Worm (Caenorhabditis elegans): ENCODE data around the gene F08F1.4.

ce11 chrX:8416819-8417218 is 3.6 kb downstream of the F08F1.4 start, which contains the start of gene ced-8:
- TF ChIP-seq lin-39 (tag; optimal IDR thresholded peaks at IDR 0.05): no peak
- no peak for TF ChIP-seq elt-3 (tag; optimal IDR thresholded peaks at IDR 0.05)
- no peak for TF ChIP-seq nhr-11 (tag; optimal IDR thresholded peaks at IDR 0.05)
- TF ChIP-seq crh-2 (tag; optimal IDR thresholded peaks at IDR 0.05): no peak
- no peak for TF ChIP-seq nhr-237 (tag; optimal IDR thresholded peaks at IDR 0.05)
- no peak for TF ChIP-seq ceh-16 (tag; optimal IDR thresholded peaks at IDR 0.05)
- TF ChIP-seq ztf-11 (tag; optimal IDR thresholded peaks at IDR 0.05): no peak
- TF ChIP-seq snpc-4 (tag; optimal IDR thresholded peaks at IDR 0.05): no peak
- no peak for TF ChIP-seq nhr-23 (tag; optimal IDR thresholded peaks at IDR 0.05)
- no peak for TF ChIP-seq egl-27 (tag; optimal IDR thresholded peaks at IDR 0.05)
- no peak for TF ChIP-seq unc-62 (GFP tag; optimal IDR thresholded peaks at IDR 0.05)
- no peak for TF ChIP-seq nhr-6 (tag; optimal IDR thresholded peaks at IDR 0.05)

Data from whole organism, L2 larva.